Worm (Caenorhabditis elegans) whole organism, young adult: ENCODE data around the gene chil-1.

Experiments
- B0019.2 ChIP-seq: fragments of 200-800 bp; sonication (Bioruptor generic); conservative IDR thresholded peaks from 2 replicates; pipeline ENCODE4 v1.3.6; 2022; ENCODE audit warnings: missing genetic modification reagents, missing genetic modification characterization, missing compliant biosample characterization
- C06A6.2 ChIP-seq: fragments of 200-800 bp; sonication (Bioruptor generic); conservative IDR thresholded peaks from 2 replicates; pipeline ENCODE4 v1.3.6; 2022; ENCODE audit warnings: missing genetic modification characterization, missing compliant biosample characterization
- F22D6.2 ChIP-seq: sonication (generic microtip); optimal IDR thresholded peaks from 2 replicates; lab custom pipeline; 2016; ENCODE audit warnings: mild to moderate bottlenecking, missing genetic modification characterization, missing compliant biosample characterization
- F52B5.7 ChIP-seq: sonication (generic microtip); optimal IDR thresholded peaks from 2 replicates; lab custom pipeline; 2016; ENCODE audit warnings: mild to moderate bottlenecking, missing genetic modification characterization, missing compliant biosample characterization
- F55B11.4 ChIP-seq: sonication (generic microtip); optimal IDR thresholded peaks from 2 replicates; lab custom pipeline; 2016; ENCODE audit warnings: missing compliant biosample characterization, missing genetic modification characterization, borderline replicate concordance; ENCODE audit not compliant: insufficient read depth
- F57C9.4 ChIP-seq: sonication (generic microtip); optimal IDR thresholded peaks from 2 replicates; lab custom pipeline; 2017; ENCODE audit warnings: mild to moderate bottlenecking, missing genetic modification characterization, missing compliant biosample characterization
- T26A5.8 ChIP-seq: sonication (generic microtip); optimal IDR thresholded peaks from 2 replicates; lab custom pipeline; 2016; ENCODE audit warnings: missing genetic modification characterization, missing compliant biosample characterization
- Y56A3A.18 ChIP-seq: fragments of 200-800 bp; sonication (Bioruptor generic); IDR thresholded peaks from 2 replicates; pipeline ENCODE4 v1.3.6; 2022; ENCODE audit warnings: missing genetic modification reagents, missing genetic modification characterization, missing compliant biosample characterization
- Y67H2A.10 ChIP-seq: fragments of 200-800 bp; sonication (Bioruptor generic); conservative IDR thresholded peaks from 2 replicates; pipeline ENCODE4 v1.3.6; 2022; ENCODE audit warnings: missing genetic modification reagents, missing genetic modification characterization, missing compliant biosample characterization
- atf-7 ChIP-seq: sonication (generic microtip); optimal IDR thresholded peaks from 2 replicates; lab custom pipeline; 2017; ENCODE audit warnings: mild to moderate bottlenecking, missing genetic modification characterization, missing compliant biosample characterization
- attf-5 ChIP-seq: fragments of 200-800 bp; sonication (Bioruptor generic); optimal IDR thresholded peaks from 2 replicates; lab custom pipeline; 2018; ENCODE audit warnings: mild to moderate bottlenecking, missing genetic modification characterization, missing compliant biosample characterization
- attf-6 ChIP-seq: fragments of 200-800 bp; sonication (Bioruptor generic); IDR thresholded peaks from 2 replicates; pipeline ENCODE4 v1.3.6; 2022; ENCODE audit warnings: missing genetic modification reagents, missing genetic modification characterization, missing compliant biosample characterization
- bed-2 ChIP-seq: fragments of 200-800 bp; sonication (Bioruptor generic); IDR thresholded peaks from 2 replicates; pipeline ENCODE4 v1.3.6; 2022; ENCODE audit warnings: missing genetic modification reagents, missing genetic modification characterization, missing compliant biosample characterization
- cebp-2 ChIP-seq: fragments of 200-800 bp; sonication (Bioruptor generic); IDR thresholded peaks from 2 replicates; pipeline ENCODE4 v1.3.6; 2022; ENCODE audit warnings: missing genetic modification characterization, missing compliant biosample characterization
- ceh-100 ChIP-seq: fragments of 200-800 bp; sonication (Bioruptor generic); IDR thresholded peaks from 2 replicates; pipeline ENCODE4 v1.3.6; 2022; ENCODE audit warnings: missing genetic modification reagents, missing genetic modification characterization, missing compliant biosample characterization
- ceh-58 ChIP-seq: fragments of 200-800 bp; sonication (Bioruptor generic); IDR thresholded peaks from 2 replicates; pipeline ENCODE4 v1.3.6; 2022; ENCODE audit warnings: missing genetic modification characterization, missing compliant biosample characterization
- efl-1 ChIP-seq: fragments of 150-350 bp; optimal IDR thresholded peaks from 2 replicates; lab custom pipeline; 2014; ENCODE audit warnings: missing biosample characterization, missing genetic modification reagents, missing genetic modification characterization
- egl-18 ChIP-seq: fragments of 200-800 bp; sonication (Bioruptor generic); IDR thresholded peaks from 2 replicates; pipeline ENCODE4 v1.3.6; 2022; ENCODE audit warnings: missing genetic modification reagents, missing genetic modification characterization, missing compliant biosample characterization
- egl-44 ChIP-seq: fragments of 200-800 bp; sonication (Bioruptor generic); IDR thresholded peaks from 2 replicates; pipeline ENCODE4 v1.3.6; 2022; ENCODE audit warnings: missing genetic modification reagents, missing genetic modification characterization, missing compliant biosample characterization
- ekl-4 ChIP-seq: fragments of 200-800 bp; sonication (Bioruptor generic); IDR thresholded peaks from 2 replicates; pipeline ENCODE4 v1.3.6; 2022; ENCODE audit warnings: missing genetic modification reagents, missing genetic modification characterization, missing compliant biosample characterization
- ets-4 ChIP-seq: fragments of 200-800 bp; sonication (Bioruptor generic); optimal IDR thresholded peaks from 2 replicates; lab custom pipeline; 2018; ENCODE audit warnings: mild to moderate bottlenecking, missing genetic modification characterization, missing compliant biosample characterization
- fkh-3 ChIP-seq: sonication (generic microtip); optimal IDR thresholded peaks from 2 replicates; lab custom pipeline; 2016; ENCODE audit warnings: mild to moderate bottlenecking, missing genetic modification characterization, missing compliant biosample characterization
- hlh-12 ChIP-seq: sonication (generic microtip); optimal IDR thresholded peaks from 2 replicates; lab custom pipeline; 2016; ENCODE audit warnings: missing genetic modification characterization, missing compliant biosample characterization
- hlh-26 ChIP-seq: fragments of 200-800 bp; sonication (Bioruptor generic); conservative IDR thresholded peaks from 2 replicates; pipeline ENCODE4 v1.3.6; 2022; ENCODE audit warnings: missing genetic modification reagents, missing genetic modification characterization, missing compliant biosample characterization
- let-607 ChIP-seq, 2 experiments: fragments of 200-800 bp in 1 of 2; sonication (Bioruptor generic) in 1 of 2; sonication (generic microtip) in 1 of 2; optimal IDR thresholded peaks; 2 replicates each; lab custom pipeline; 2016 to 2018; ENCODE audit warnings: mild to moderate bottlenecking in 2 of 2, missing compliant biosample characterization in 2 of 2, missing genetic modification characterization in 2 of 2, moderate library complexity in 2 of 2, missing genotype in 1 of 2
- lin-26 ChIP-seq: fragments of 200-800 bp; sonication (Bioruptor generic); IDR thresholded peaks from 2 replicates; pipeline ENCODE4 v1.3.6; 2022; ENCODE audit warnings: missing genetic modification reagents, missing genetic modification characterization, missing compliant biosample characterization
- lin-35 ChIP-seq, 3 experiments: fragments of 150-350 bp in 2 of 3; sonication (generic microtip) in 1 of 3; optimal IDR thresholded peaks; 2 replicates each; lab custom pipeline; 2014 to 2018; ENCODE audit warnings: missing biosample characterization in 3 of 3, missing genetic modification characterization in 3 of 3, missing genetic modification reagents in 3 of 3
- lin-40 ChIP-seq: sonication (generic microtip); optimal IDR thresholded peaks from 2 replicates; lab custom pipeline; 2016; ENCODE audit warnings: missing genetic modification characterization, mild to moderate bottlenecking, missing compliant biosample characterization, missing genotype, missing genetic modification reagents
- lin-54 ChIP-seq: fragments of 200-800 bp; sonication (Bioruptor generic); optimal IDR thresholded peaks from 2 replicates; lab custom pipeline; 2018; ENCODE audit warnings: mild to moderate bottlenecking, missing genetic modification characterization, missing compliant biosample characterization
- lsl-1 ChIP-seq: fragments of 200-800 bp; sonication (Bioruptor generic); optimal IDR thresholded peaks from 2 replicates; lab custom pipeline; 2018; ENCODE audit warnings: mild to moderate bottlenecking, missing genetic modification characterization, moderate library complexity, missing compliant biosample characterization
- madf-6 ChIP-seq: fragments of 200-800 bp; sonication (Bioruptor generic); IDR thresholded peaks from 2 replicates; pipeline ENCODE4 v1.3.6; 2022; ENCODE audit warnings: missing genetic modification reagents, missing genetic modification characterization, missing compliant biosample characterization
- mel-28 ChIP-seq: sonication (generic microtip); optimal IDR thresholded peaks from 2 replicates; lab custom pipeline; 2016; ENCODE audit warnings: borderline replicate concordance, mild to moderate bottlenecking, missing genetic modification characterization, missing compliant biosample characterization
- nfyb-1 ChIP-seq: fragments of 200-800 bp; sonication (Bioruptor generic); IDR thresholded peaks from 2 replicates; pipeline ENCODE4 v1.3.6; 2022; ENCODE audit warnings: missing genetic modification reagents, missing genetic modification characterization, missing compliant biosample characterization
- nhr-80 ChIP-seq: sonication (generic microtip); optimal IDR thresholded peaks from 2 replicates; lab custom pipeline; 2016; ENCODE audit warnings: missing genetic modification characterization, missing compliant biosample characterization
- rcor-1 ChIP-seq: fragments of 200-800 bp; sonication (Bioruptor generic); IDR thresholded peaks from 2 replicates; pipeline ENCODE4 v1.3.6; 2022; ENCODE audit warnings: missing genetic modification reagents, missing genetic modification characterization, missing compliant biosample characterization
- rec-8 ChIP-seq, 2 experiments: sonication (generic microtip); optimal IDR thresholded peaks; 2 replicates each; lab custom pipeline; 2016; ENCODE audit warnings: mild to moderate bottlenecking in 2 of 2, missing genetic modification characterization in 2 of 2, missing genetic modification reagents in 2 of 2, missing genotype in 2 of 2, missing biosample characterization in 1 of 2, missing compliant biosample characterization in 1 of 2, moderate library complexity in 1 of 2
- rpc-1 ChIP-seq, 2 experiments: fragments of 150-350 bp in 1 of 2; sonication (generic microtip) in 1 of 2; optimal IDR thresholded peaks; 2 replicates each; lab custom pipeline; 2014 to 2018; ENCODE audit warnings: missing biosample characterization in 1 of 2, missing genetic modification characterization in 1 of 2, missing genetic modification reagents in 1 of 2, missing genotype in 1 of 2
- sea-2 ChIP-seq: fragments of 200-800 bp; sonication (Bioruptor generic); IDR thresholded peaks from 2 replicates; pipeline ENCODE4 v1.3.6; 2022; ENCODE audit warnings: missing genetic modification characterization, missing compliant biosample characterization
- snpc-1.1 ChIP-seq: sonication (generic microtip); optimal IDR thresholded peaks from 2 replicates; lab custom pipeline; 2017; ENCODE audit warnings: missing genetic modification characterization, mild to moderate bottlenecking, missing compliant biosample characterization, antibody characterized with exemption, moderate library complexity, missing genotype, missing genetic modification reagents; ENCODE audit not compliant: insufficient read depth
- snpc-3.4 ChIP-seq: sonication (generic microtip); optimal IDR thresholded peaks from 2 replicates; lab custom pipeline; 2017; ENCODE audit warnings: missing genetic modification characterization, mild to moderate bottlenecking, missing compliant biosample characterization, antibody characterized with exemption, moderate library complexity, missing genotype, missing genetic modification reagents
- snpc-4 ChIP-seq, 5 experiments: fragments of 150-350 bp in 1 of 5; sonication (generic microtip) in 4 of 5; optimal IDR thresholded peaks; 2 replicates each; lab custom pipeline; 2014 to 2018; ENCODE audit warnings: missing genetic modification characterization in 5 of 5, missing biosample characterization in 3 of 5, antibody characterized with exemption in 2 of 5, mild to moderate bottlenecking in 2 of 5, missing compliant biosample characterization in 2 of 5, missing genotype in 2 of 5, moderate library complexity in 2 of 5, missing genetic modification reagents in 1 of 5
- sptf-2 ChIP-seq: fragments of 200-800 bp; sonication (Bioruptor generic); optimal IDR thresholded peaks from 2 replicates; lab custom pipeline; 2018; ENCODE audit warnings: mild to moderate bottlenecking, missing genetic modification characterization, missing compliant biosample characterization
- xnd-1 ChIP-seq: sonication (generic microtip); optimal IDR thresholded peaks from 2 replicates; lab custom pipeline; 2016; ENCODE audit warnings: missing genotype, missing genetic modification reagents, missing genetic modification characterization, missing compliant biosample characterization
- ztf-22 ChIP-seq: fragments of 200-800 bp; sonication (Bioruptor generic); optimal IDR thresholded peaks from 2 replicates; lab custom pipeline; 2018; ENCODE audit warnings: mild to moderate bottlenecking, missing genetic modification characterization, moderate library complexity, missing compliant biosample characterization
- ztf-25 ChIP-seq: fragments of 200-800 bp; sonication (Bioruptor generic); IDR thresholded peaks from 2 replicates; pipeline ENCODE4 v1.3.6; 2022; ENCODE audit warnings: missing genetic modification reagents, missing genetic modification characterization, missing compliant biosample characterization
- ztf-28 ChIP-seq: fragments of 200-800 bp; sonication (Bioruptor generic); IDR thresholded peaks from 2 replicates; pipeline ENCODE4 v1.3.6; 2022; ENCODE audit warnings: missing genetic modification reagents, missing genetic modification characterization, missing compliant biosample characterization

chil-1 gene

DNA sequence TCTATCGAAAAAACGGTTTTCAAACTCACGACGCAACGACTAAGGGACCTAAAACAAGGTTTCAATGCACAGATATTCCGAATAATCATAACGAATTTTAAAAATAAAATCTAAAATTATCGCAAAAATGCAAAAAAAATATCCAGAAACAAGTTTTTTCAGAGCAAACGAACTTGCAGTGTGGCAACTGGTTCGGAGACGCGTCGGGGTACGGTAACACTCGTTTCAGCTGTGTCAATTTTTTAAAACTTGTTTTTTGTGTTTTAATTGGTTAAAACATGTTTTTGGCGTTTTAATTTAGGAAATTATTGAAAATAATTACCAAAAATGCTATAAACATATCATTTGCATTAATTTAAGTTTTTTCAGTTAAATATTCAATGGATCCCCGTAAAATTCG is 26.1 kb upstream of the chil-1 start, which contains the start of gene C08H9.16 (continued):
- TF ChIP-seq lsl-1 (peak; percentile 88), sea-2 (GFP tag; lab: Robert Waterston, UW) (no peak), attf-5 (GFP tag; lab: Kevin White, UChicago) (peak; percentile 26), ets-4 (GFP tag; lab: Kevin White, UChicago) (no peak), snpc-1.1 (tag; lab: Kevin White, UChicago) (no peak), let-607 (tag; optimal IDR thresholded peaks at IDR 0.05; lab: Kevin White, UChicago) (peak; percentile 89 to 94), efl-1 (GFP tag; lab: Kevin White, UChicago) (peak; percentile 20), ztf-25 (GFP tag; lab: Robert Waterston, UW) (no peak), xnd-1 (tag; lab: Kevin White, UChicago) (peak; percentile 8), T26A5.8 (no peak), sptf-2 (no peak), F52B5.7 (tag; lab: Kevin White, UChicago) (no peak), C06A6.2 (no peak), fkh-3 (tag; lab: Kevin White, UChicago) (no peak), attf-6 (GFP tag; lab: Robert Waterston, UW) (no peak), snpc-3.4 (peak; percentile 7), lin-40 (tag; lab: Kevin White, UChicago) (no peak), hlh-12 (tag; lab: Kevin White, UChicago) (no peak), rpc-1 (optimal IDR thresholded peaks at IDR 0.05; lab: Kevin White, UChicago) (no peak), rpc-1 (tag; optimal IDR thresholded peaks at IDR 0.05; lab: Kevin White, UChicago) (no peak), lin-54 (GFP tag; lab: Kevin White, UChicago) (peak; percentile 48), lin-35 (GFP tag; optimal IDR thresholded peaks at IDR 0.05; lab: Kevin White, UChicago) (peak in 1 of 3 experiments; percentile 40)

DNA sequence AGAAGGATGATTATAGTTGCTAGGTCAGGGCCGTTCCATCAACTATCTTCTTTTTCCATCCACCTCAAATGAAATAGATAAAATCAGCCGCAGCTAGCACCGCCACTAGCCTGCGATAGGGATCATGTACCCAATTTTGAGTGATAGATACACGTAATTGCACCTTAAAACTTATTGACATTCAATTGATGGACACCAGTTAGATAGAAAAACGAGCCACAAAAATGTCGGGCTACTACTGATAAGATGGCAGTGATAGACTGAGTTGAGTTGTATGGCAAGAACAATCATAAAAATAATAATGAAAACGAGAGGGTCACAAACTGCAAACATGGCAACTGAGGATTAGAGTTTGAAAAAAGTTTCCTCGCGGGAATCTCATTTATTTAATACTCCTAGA is 25.5 kb upstream of the chil-1 start:
- TF ChIP-seq B0019.2 (GFP tag; lab: Robert Waterston, UW): no peak
- no peak for TF ChIP-seq rec-8 (tag; optimal IDR thresholded peaks at IDR 0.05; lab: Kevin White, UChicago)
- no peak for TF ChIP-seq snpc-4 (GFP tag; optimal IDR thresholded peaks at IDR 0.05; lab: Kevin White, UChicago)
- peak in 1 of 4 experiments; percentile 29 for TF ChIP-seq snpc-4 (tag; optimal IDR thresholded peaks at IDR 0.05; lab: Kevin White, UChicago)
- no peak for TF ChIP-seq sptf-2
- TF ChIP-seq rcor-1 (GFP tag; lab: Robert Waterston, UW): no peak
- no peak for TF ChIP-seq ztf-28 (GFP tag; lab: Robert Waterston, UW)
- no peak for TF ChIP-seq Y56A3A.18 (GFP tag; lab: Robert Waterston, UW)
- no peak for TF ChIP-seq ceh-58 (GFP tag; lab: Robert Waterston, UW)
- peak; percentile 33; the same call in 1 of the 2 replicates for TF ChIP-seq madf-6
- no peak for TF ChIP-seq F22D6.2 (tag; lab: Kevin White, UChicago)
- peak; percentile 15; the same call in 1 of the 2 replicates for TF ChIP-seq egl-44 (GFP tag; lab: Robert Waterston, UW)
- TF ChIP-seq F57C9.4: no peak
- peak; percentile 71 for TF ChIP-seq ets-4 (GFP tag; lab: Kevin White, UChicago)
- TF ChIP-seq nfyb-1 (GFP tag; lab: Robert Waterston, UW): peak; percentile 21; the same call in 1 of the 2 replicates
- peak; percentile 26 for TF ChIP-seq atf-7 (tag; lab: Kevin White, UChicago)
- no peak for TF ChIP-seq bed-2 (GFP tag; lab: Robert Waterston, UW)
- TF ChIP-seq cebp-2 (GFP tag; lab: Robert Waterston, UW): no peak
- TF ChIP-seq ekl-4 (GFP tag; lab: Robert Waterston, UW): peak; percentile 13; the same call in 1 of the 2 replicates
- no peak for TF ChIP-seq egl-18 (GFP tag; lab: Robert Waterston, UW)
- peak; percentile 97 for TF ChIP-seq nhr-80
- TF ChIP-seq mel-28 (tag; lab: Kevin White, UChicago): no peak
- TF ChIP-seq ztf-22 (GFP tag; lab: Kevin White, UChicago): peak; percentile 55
- no peak for TF ChIP-seq hlh-26
- TF ChIP-seq lin-26 (GFP tag; lab: Robert Waterston, UW): peak; percentile 68; the same call in 1 of the 2 replicates
- TF ChIP-seq F55B11.4 (tag; lab: Kevin White, UChicago): no peak
- no peak for TF ChIP-seq Y67H2A.10
- TF ChIP-seq ceh-100: no peak
- peak; percentile 96 to 97 for TF ChIP-seq let-607 (tag; optimal IDR thresholded peaks at IDR 0.05; lab: Kevin White, UChicago)
- peak; percentile 21 for TF ChIP-seq lin-54 (GFP tag; lab: Kevin White, UChicago)
